Fruit fly (Drosophila melanogaster) whole organism, embryonic: ENCODE measurements around the gene Npc2g.
A peak's percentile ranks its signal among the peaks of the same experiment; 100 is the strongest.

ENCODE experiments used
- Bdp1 ChIP-seq: fragments of 200-800 bp; sonication (Bioruptor generic); optimal IDR thresholded peaks from 3 replicates; lab custom pipeline; 2016; ENCODE audit warnings: missing biosample characterization, missing genetic modification characterization
- CG10543 ChIP-seq: fragments of 200-800 bp; sonication (Bioruptor generic); optimal IDR thresholded peaks from 3 replicates; lab custom pipeline; 2017; ENCODE audit warnings: missing biosample characterization, mild to moderate bottlenecking, missing genetic modification characterization, moderate library complexity
- CG11456 ChIP-seq: fragments of 200-800 bp; sonication (Bioruptor generic); IDR thresholded peaks from 3 replicates; pipeline ENCODE4 v1.3.6; 2022; ENCODE audit warnings: missing biosample characterization, missing genetic modification characterization
- CG12659 ChIP-seq: fragments of 200-800 bp; sonication (Bioruptor generic); optimal IDR thresholded peaks from 3 replicates; lab custom pipeline; 2017; ENCODE audit warnings: mild to moderate bottlenecking, missing biosample characterization, missing genetic modification reagents, missing genetic modification characterization
- CG14441 ChIP-seq: fragments of 200-800 bp; sonication (Bioruptor generic); IDR thresholded peaks from 2 replicates; pipeline ENCODE4 v1.3.6; 2022; ENCODE audit warnings: missing biosample characterization, missing genetic modification characterization
- CG15479 ChIP-seq: fragments of 200-800 bp; sonication (Bioruptor generic); optimal IDR thresholded peaks from 3 replicates; lab custom pipeline; 2019; ENCODE audit warnings: missing biosample characterization, mild to moderate bottlenecking, missing genetic modification characterization, moderate library complexity
- CG1647 ChIP-seq: fragments of 200-800 bp; sonication (Bioruptor generic); optimal IDR thresholded peaks from 3 replicates; lab custom pipeline; 2016; ENCODE audit warnings: missing biosample characterization, missing genetic modification characterization
- CG2120 ChIP-seq: fragments of 200-800 bp; sonication (Bioruptor generic); optimal IDR thresholded peaks from 3 replicates; lab custom pipeline; 2016; ENCODE audit warnings: missing biosample characterization, missing genetic modification characterization
- CG3838 ChIP-seq: fragments of 200-800 bp; sonication (Bioruptor generic); optimal IDR thresholded peaks from 3 replicates; lab custom pipeline; 2016; ENCODE audit warnings: missing biosample characterization, missing genetic modification characterization
- CG5953 ChIP-seq: fragments of 200-800 bp; sonication (Bioruptor generic); IDR thresholded peaks from 2 replicates; pipeline ENCODE4 v1.3.6; 2022; ENCODE audit warnings: missing biosample characterization, missing genetic modification characterization
- CG8281 ChIP-seq: fragments of 200-800 bp; sonication (Bioruptor generic); optimal IDR thresholded peaks from 2 replicates; lab custom pipeline; 2018; ENCODE audit warnings: missing biosample characterization, mild to moderate bottlenecking, missing genetic modification characterization, moderate library complexity
- D ChIP-seq, 2 experiments: fragments of 200-800 bp in 1 of 2; fragments of >200 bp in 1 of 2; sonication (Bioruptor generic) in 1 of 2; optimal IDR thresholded peaks; 2 replicates in 1 of 2; 3 replicates in 1 of 2; lab custom pipeline; 2017; ENCODE audit warnings: mild to moderate bottlenecking in 1 of 2, missing biosample characterization in 1 of 2, missing genetic modification characterization in 1 of 2, missing genetic modification reagents in 1 of 2
- ERR ChIP-seq: fragments of 200-800 bp; sonication (Bioruptor generic); optimal IDR thresholded peaks from 2 replicates; lab custom pipeline; 2016; ENCODE audit warnings: missing biosample characterization, missing genetic modification characterization
- Fer3 ChIP-seq: fragments of 200-800 bp; sonication (Bioruptor generic); optimal IDR thresholded peaks from 2 replicates; lab custom pipeline; 2018; ENCODE audit warnings: missing biosample characterization, mild to moderate bottlenecking, missing genetic modification characterization, moderate library complexity
- NC2α ChIP-seq: fragments of 200-800 bp; sonication (Bioruptor generic); optimal IDR thresholded peaks from 2 replicates; lab custom pipeline; 2016; ENCODE audit warnings: missing biosample characterization, missing genetic modification characterization
- Sox102F ChIP-seq: fragments of 200-800 bp; sonication (Bioruptor generic); optimal IDR thresholded peaks from 2 replicates; lab custom pipeline; 2018; ENCODE audit warnings: missing biosample characterization, mild to moderate bottlenecking, missing genetic modification characterization, moderate library complexity
- Stat92E ChIP-seq, 3 experiments: fragments of >200 bp in 2 of 3; fragments of 200-800 bp in 1 of 3; sonication (Bioruptor generic) in 1 of 3; optimal IDR thresholded peaks; 2 replicates each; lab custom pipeline; 2017 to 2019; ENCODE audit warnings: missing biosample characterization in 3 of 3, missing genetic modification characterization in 3 of 3, mild to moderate bottlenecking in 1 of 3, moderate library complexity in 1 of 3
- Tbp ChIP-seq: fragments of >200 bp; optimal IDR thresholded peaks from 2 replicates; lab custom pipeline; 2018; ENCODE audit warnings: missing biosample characterization, missing genetic modification characterization
- Trl ChIP-seq, 3 experiments: fragments of >200 bp in 2 of 3; fragments of 200-800 bp in 1 of 3; sonication (Bioruptor generic) in 1 of 3; optimal IDR thresholded peaks; 2 replicates in 1 of 3; 3 replicates in 2 of 3; lab custom pipeline; 2016 to 2017; ENCODE audit warnings: missing biosample characterization in 1 of 3, missing genetic modification characterization in 1 of 3
- Vsx1 ChIP-seq: fragments of 200-800 bp; sonication (Bioruptor generic); optimal IDR thresholded peaks from 2 replicates; lab custom pipeline; 2017; ENCODE audit warnings: missing biosample characterization, mild to moderate bottlenecking, missing genetic modification characterization, missing genetic modification reagents
- ac ChIP-seq: fragments of 200-800 bp; sonication (Bioruptor generic); optimal IDR thresholded peaks from 3 replicates; lab custom pipeline; 2017; ENCODE audit warnings: missing biosample characterization, mild to moderate bottlenecking, missing genetic modification characterization
- al ChIP-seq: fragments of 200-800 bp; sonication (Bioruptor generic); IDR thresholded peaks from 2 replicates; pipeline ENCODE4 v1.3.6; 2022; ENCODE audit warnings: missing biosample characterization, missing genetic modification characterization
- az2 ChIP-seq: fragments of 200-800 bp; sonication (Bioruptor generic); optimal IDR thresholded peaks from 3 replicates; lab custom pipeline; 2016; ENCODE audit warnings: missing biosample characterization, missing genetic modification characterization
- fd3F ChIP-seq: fragments of 200-800 bp; sonication (Bioruptor generic); optimal IDR thresholded peaks from 2 replicates; lab custom pipeline; 2018; ENCODE audit warnings: missing biosample characterization, mild to moderate bottlenecking, missing genetic modification characterization, moderate library complexity
- fu2 ChIP-seq: fragments of 200-800 bp; sonication (Bioruptor generic); optimal IDR thresholded peaks from 2 replicates; lab custom pipeline; 2016; ENCODE audit warnings: missing biosample characterization, missing genetic modification characterization
- hb ChIP-seq: fragments of 200-800 bp; sonication (Bioruptor generic); IDR thresholded peaks from 3 replicates; pipeline ENCODE4 v1.3.6; 2022; ENCODE audit warnings: missing biosample characterization, missing genetic modification characterization; ENCODE audit not compliant: partially characterized antibody
- hbn ChIP-seq: fragments of 200-800 bp; sonication (Bioruptor generic); IDR thresholded peaks from 2 replicates; pipeline ENCODE4 v1.3.6; 2022; ENCODE audit warnings: missing biosample characterization, missing genetic modification characterization; ENCODE audit not compliant: partially characterized antibody
- jigr1 ChIP-seq: fragments of 200-800 bp; sonication (Bioruptor generic); IDR thresholded peaks from 3 replicates; pipeline ENCODE4 v1.3.6; 2022; ENCODE audit warnings: missing biosample characterization, missing genetic modification characterization
- lov ChIP-seq, 2 experiments: fragments of 200-800 bp in 1 of 2; fragments of >200 bp in 1 of 2; sonication (Bioruptor generic) in 1 of 2; IDR thresholded peaks in 1 of 2; optimal IDR thresholded peaks in 1 of 2; 2 replicates in 1 of 2; 3 replicates in 1 of 2; pipeline versions ENCODE4 v1.3.6 to Lab custom; 2017 to 2022; ENCODE audit warnings: missing biosample characterization in 1 of 2, missing genetic modification characterization in 1 of 2
- maf-S ChIP-seq: fragments of 200-800 bp; sonication (Bioruptor generic); optimal IDR thresholded peaks from 2 replicates; lab custom pipeline; 2016; ENCODE audit warnings: missing biosample characterization, missing genetic modification characterization
- pnt ChIP-seq: fragments of 200-800 bp; sonication (Bioruptor generic); optimal IDR thresholded peaks from 3 replicates; lab custom pipeline; 2016; ENCODE audit warnings: missing biosample characterization, missing genetic modification characterization
- pros ChIP-seq: fragments of 200-800 bp; sonication (Bioruptor generic); optimal IDR thresholded peaks from 3 replicates; lab custom pipeline; 2019; ENCODE audit warnings: missing biosample characterization, mild to moderate bottlenecking, missing genetic modification characterization, moderate library complexity
- sr ChIP-seq: fragments of 200-800 bp; sonication (Bioruptor generic); IDR thresholded peaks from 3 replicates; pipeline ENCODE4 v1.3.6; 2022; ENCODE audit warnings: missing biosample characterization, missing genetic modification characterization
- tin ChIP-seq: fragments of 200-800 bp; sonication (Bioruptor generic); optimal IDR thresholded peaks from 3 replicates; lab custom pipeline; 2016; ENCODE audit warnings: missing biosample characterization, missing genetic modification characterization
- tll ChIP-seq, 2 experiments: fragments of 200-800 bp in 1 of 2; fragments of >200 bp in 1 of 2; sonication (Bioruptor generic) in 1 of 2; optimal IDR thresholded peaks; 2 replicates each; lab custom pipeline; 2017 to 2019; ENCODE audit warnings: missing biosample characterization in 2 of 2, missing genetic modification characterization in 2 of 2, mild to moderate bottlenecking in 1 of 2, moderate library complexity in 1 of 2
- twi ChIP-seq: fragments of 200-800 bp; optimal IDR thresholded peaks from 2 replicates; lab custom pipeline; 2019; ENCODE audit warnings: missing biosample characterization, mild to moderate bottlenecking, missing genetic modification characterization, moderate library complexity
- vfl ChIP-seq: fragments of 200-800 bp; sonication (Bioruptor generic); optimal IDR thresholded peaks from 2 replicates; lab custom pipeline; 2016; ENCODE audit warnings: missing biosample characterization, missing genetic modification characterization
- zen ChIP-seq: fragments of 200-800 bp; sonication (Bioruptor generic); optimal IDR thresholded peaks from 3 replicates; lab custom pipeline; 2018; ENCODE audit warnings: missing biosample characterization, mild to moderate bottlenecking, missing genetic modification characterization, moderate library complexity

The Npc2g gene

dm6 chr3R:30764121-30764520, 19.1 kb upstream of the Npc2g start (continued):
- TF ChIP-seq CG14441 (GFP tag; lab: Robert Waterston, UW) (no peak), CG1647 (GFP tag; lab: Kevin White, UChicago) (no peak), maf-S (GFP tag; lab: Kevin White, UChicago) (no peak), CG12659 (no peak), CG3838 (GFP tag; lab: Kevin White, UChicago) (no peak), Trl (optimal IDR thresholded peaks at IDR 0.05; lab: Kevin White, UChicago) (peak; percentile 62 to 63), Trl (GFP tag; optimal IDR thresholded peaks at IDR 0.05; lab: Kevin White, UChicago) (no peak), Stat92E (GFP tag; optimal IDR thresholded peaks at IDR 0.05; lab: Kevin White, UChicago) (peak in 1 of 3 experiments; percentile 6), Vsx1 (GFP tag; lab: Kevin White, UChicago) (peak; percentile 89), az2 (GFP tag; lab: Kevin White, UChicago) (no peak), sr (GFP tag; lab: Robert Waterston, UW) (peak; percentile 94), CG2120 (GFP tag; lab: Kevin White, UChicago) (no peak), Fer3 (tag; lab: Kevin White, UChicago) (no peak), fd3F (GFP tag; lab: Kevin White, UChicago) (no peak), hbn (GFP tag; lab: Robert Waterston, UW) (no peak), CG10543 (GFP tag; lab: Kevin White, UChicago) (no peak), vfl (no peak), CG5953 (GFP tag; lab: Robert Waterston, UW) (no peak), tin (GFP tag; lab: Kevin White, UChicago) (no peak), Sox102F (GFP tag; lab: Kevin White, UChicago) (no peak), Bdp1 (GFP tag; lab: Kevin White, UChicago) (no peak)
- TF ChIP-seq, all 482 proteins: peak for 41

- TF ChIP-seq D (optimal IDR thresholded peaks at IDR 0.05; lab: Kevin White, UChicago): peak; percentile 78
- no peak for TF ChIP-seq D (GFP tag; optimal IDR thresholded peaks at IDR 0.05; lab: Kevin White, UChicago)
- no peak for TF ChIP-seq pnt (GFP tag; lab: Kevin White, UChicago)
- no peak for TF ChIP-seq ERR
- TF ChIP-seq CG11456: no peak
- no peak for TF ChIP-seq NC2α (GFP tag; lab: Kevin White, UChicago)
- TF ChIP-seq hb (GFP tag; lab: Robert Waterston, UW): no peak
- no peak for TF ChIP-seq lov (optimal IDR thresholded peaks at IDR 0.05; lab: Kevin White, UChicago)
- no peak for TF ChIP-seq lov (GFP tag; IDR thresholded peaks at IDR 0.05; lab: Robert Waterston, UW)
- peak; percentile 91 for TF ChIP-seq twi (tag; lab: Kevin White, UChicago)
- TF ChIP-seq pros (GFP tag; lab: Kevin White, UChicago): peak; percentile 71
- peak; percentile 55 for TF ChIP-seq CG15479 (GFP tag; lab: Kevin White, UChicago)
- peak in 1 of 2 experiments; percentile 98 for TF ChIP-seq tll (GFP tag; optimal IDR thresholded peaks at IDR 0.05; lab: Kevin White, UChicago)
- peak; percentile 56 for TF ChIP-seq ac
- TF ChIP-seq Tbp: no peak
- TF ChIP-seq fu2: no peak
- TF ChIP-seq jigr1 (GFP tag; lab: Robert Waterston, UW): no peak
- TF ChIP-seq CG8281 (tag; lab: Kevin White, UChicago): no peak
- peak; percentile 64 for TF ChIP-seq zen (tag; lab: Kevin White, UChicago)
- TF ChIP-seq al (GFP tag; lab: Robert Waterston, UW): no peak
- TF ChIP-seq, all 482 proteins: peak for 7
These were observed 17.2 kb upstream of the Npc2g start for dm6 chr3R:30762230-30762629.
